Fruit fly (Drosophila melanogaster) whole organism, embryonic: Measurements from ENCODE around the gene CG11997.

ENCODE experiments used
- ATbp ChIP-seq: fragments of 200-800 bp; sonication (Bioruptor generic); optimal IDR thresholded peaks from 2 replicates; lab custom pipeline; 2017; ENCODE audit warnings: missing biosample characterization, mild to moderate bottlenecking, missing genetic modification characterization, missing genetic modification reagents
- Awh ChIP-seq: fragments of 200-800 bp; sonication (Bioruptor generic); IDR thresholded peaks from 2 replicates; pipeline ENCODE4, ENCODE4 v1.3.6; 2022; ENCODE audit warnings: missing biosample characterization, missing genetic modification characterization
- B-H1 ChIP-seq: fragments of 200-800 bp; sonication (Bioruptor generic); IDR thresholded peaks from 3 replicates; pipeline ENCODE4 v1.3.6; 2022; ENCODE audit warnings: missing biosample characterization, missing genetic modification characterization
- BEAF-32 ChIP-seq: fragments of 200-800 bp; sonication (Bioruptor generic); optimal IDR thresholded peaks from 3 replicates; lab custom pipeline; 2017; ENCODE audit warnings: missing biosample characterization, missing genetic modification characterization, mild to moderate bottlenecking, moderate library complexity, missing genetic modification reagents
- CG10209 ChIP-seq: fragments of 200-800 bp; sonication (Bioruptor generic); optimal IDR thresholded peaks from 3 replicates; lab custom pipeline; 2017; ENCODE audit warnings: missing biosample characterization, mild to moderate bottlenecking, missing genetic modification characterization, missing genetic modification reagents
- CG17359 ChIP-seq: fragments of 200-800 bp; sonication (Bioruptor generic); optimal IDR thresholded peaks from 3 replicates; lab custom pipeline; 2018; ENCODE audit warnings: missing biosample characterization, mild to moderate bottlenecking, missing genetic modification characterization, moderate library complexity
- CG17802 ChIP-seq: fragments of 200-800 bp; sonication (Bioruptor generic); optimal IDR thresholded peaks from 2 replicates; lab custom pipeline; 2018; ENCODE audit warnings: missing biosample characterization, mild to moderate bottlenecking, missing genetic modification characterization, moderate library complexity
- CG2678 ChIP-seq: fragments of 200-800 bp; sonication (Bioruptor generic); optimal IDR thresholded peaks from 3 replicates; lab custom pipeline; 2019; ENCODE audit warnings: missing biosample characterization, mild to moderate bottlenecking, missing genetic modification characterization, moderate library complexity
- CG33557 ChIP-seq: fragments of 200-800 bp; sonication (Bioruptor generic); optimal IDR thresholded peaks from 2 replicates; lab custom pipeline; 2019; ENCODE audit warnings: missing biosample characterization, mild to moderate bottlenecking, missing genetic modification characterization, moderate library complexity
- CG3838 ChIP-seq: fragments of 200-800 bp; sonication (Bioruptor generic); optimal IDR thresholded peaks from 3 replicates; lab custom pipeline; 2016; ENCODE audit warnings: missing biosample characterization, missing genetic modification characterization
- CG4328 ChIP-seq: fragments of 200-800 bp; sonication (Bioruptor generic); optimal IDR thresholded peaks from 3 replicates; lab custom pipeline; 2017; ENCODE audit warnings: missing biosample characterization, missing genetic modification reagents, missing genetic modification characterization
- CG4360 ChIP-seq: fragments of 200-800 bp; sonication (Bioruptor generic); IDR thresholded peaks from 2 replicates; pipeline ENCODE4 v1.3.6; 2022; ENCODE audit warnings: missing biosample characterization, missing genetic modification characterization
- CG9727 ChIP-seq: fragments of 200-800 bp; sonication (Bioruptor generic); optimal IDR thresholded peaks from 3 replicates; lab custom pipeline; 2017; ENCODE audit warnings: missing biosample characterization, mild to moderate bottlenecking, missing genetic modification characterization
- Chrac-16 ChIP-seq: fragments of 200-800 bp; sonication (Bioruptor generic); optimal IDR thresholded peaks from 3 replicates; lab custom pipeline; 2016; ENCODE audit warnings: missing biosample characterization, missing genetic modification characterization
- Hey ChIP-seq: fragments of 200-800 bp; sonication (Bioruptor generic); optimal IDR thresholded peaks from 3 replicates; lab custom pipeline; 2018; ENCODE audit warnings: missing biosample characterization, mild to moderate bottlenecking, missing genetic modification characterization
- Jarid2 ChIP-seq: fragments of 200-800 bp; sonication (Bioruptor generic); optimal IDR thresholded peaks from 3 replicates; lab custom pipeline; 2017; ENCODE audit warnings: mild to moderate bottlenecking, missing biosample characterization, missing genetic modification reagents, missing genetic modification characterization
- Oaz ChIP-seq: fragments of 200-800 bp; sonication (Bioruptor generic); IDR thresholded peaks from 2 replicates; pipeline ENCODE4 v1.3.6; 2022; ENCODE audit warnings: missing biosample characterization, missing genetic modification characterization
- Pdp1 ChIP-seq, 2 experiments: fragments of 200-800 bp; sonication (Bioruptor generic); optimal IDR thresholded peaks; 3 replicates each; lab custom pipeline; 2016; ENCODE audit warnings: missing biosample characterization in 2 of 2, missing genetic modification characterization in 2 of 2, mild to moderate bottlenecking in 1 of 2, moderate library complexity in 1 of 2
- Sox100B ChIP-seq: fragments of 200-800 bp; sonication (Bioruptor generic); optimal IDR thresholded peaks from 3 replicates; lab custom pipeline; 2018; ENCODE audit warnings: missing biosample characterization, mild to moderate bottlenecking, missing genetic modification characterization
- TFAM ChIP-seq: fragments of 200-800 bp; sonication (Bioruptor generic); optimal IDR thresholded peaks from 2 replicates; lab custom pipeline; 2017; ENCODE audit warnings: missing biosample characterization, missing genetic modification characterization, inconsistent platforms
- Trl ChIP-seq, 3 experiments: fragments of >200 bp in 2 of 3; fragments of 200-800 bp in 1 of 3; sonication (Bioruptor generic) in 1 of 3; optimal IDR thresholded peaks; 2 replicates in 1 of 3; 3 replicates in 2 of 3; lab custom pipeline; 2016 to 2017; ENCODE audit warnings: missing biosample characterization in 1 of 3, missing genetic modification characterization in 1 of 3
- Xbp1 ChIP-seq: fragments of 200-800 bp; sonication (Bioruptor generic); optimal IDR thresholded peaks from 3 replicates; lab custom pipeline; 2016; ENCODE audit warnings: missing biosample characterization, mild to moderate bottlenecking, missing genetic modification characterization
- al ChIP-seq: fragments of 200-800 bp; sonication (Bioruptor generic); IDR thresholded peaks from 2 replicates; pipeline ENCODE4 v1.3.6; 2022; ENCODE audit warnings: missing biosample characterization, missing genetic modification characterization
- amos ChIP-seq: fragments of 200-800 bp; sonication (Bioruptor generic); IDR thresholded peaks from 2 replicates; pipeline ENCODE4 v1.3.6; 2022; ENCODE audit warnings: missing biosample characterization, missing genetic modification characterization; ENCODE audit not compliant: partially characterized antibody
- cad ChIP-seq: fragments of >200 bp; optimal IDR thresholded peaks from 2 replicates; lab custom pipeline; 2017; ENCODE audit warnings: missing biosample characterization, missing genetic modification characterization
- cato ChIP-seq: fragments of 200-800 bp; sonication (Bioruptor generic); optimal IDR thresholded peaks from 2 replicates; lab custom pipeline; 2016; ENCODE audit warnings: missing biosample characterization, missing genetic modification characterization, borderline replicate concordance
- ci ChIP-seq: fragments of 200-800 bp; sonication (Bioruptor generic); IDR thresholded peaks from 3 replicates; pipeline ENCODE4 v1.3.6; 2022; ENCODE audit warnings: missing biosample characterization, missing genetic modification characterization
- fd64A ChIP-seq: fragments of 200-800 bp; sonication (Bioruptor generic); optimal IDR thresholded peaks from 3 replicates; lab custom pipeline; 2018; ENCODE audit warnings: missing biosample characterization, mild to moderate bottlenecking, missing genetic modification characterization
- gce ChIP-seq: fragments of 200-800 bp; sonication (Bioruptor generic); IDR thresholded peaks from 3 replicates; pipeline ENCODE4 v1.3.6; 2022; ENCODE audit warnings: missing biosample characterization, missing genetic modification characterization
- gcm ChIP-seq: fragments of 200-800 bp; sonication (Bioruptor generic); optimal IDR thresholded peaks from 2 replicates; lab custom pipeline; 2019; ENCODE audit warnings: missing biosample characterization, mild to moderate bottlenecking, missing genetic modification characterization, moderate library complexity
- her ChIP-seq: fragments of 200-800 bp; sonication (Bioruptor generic); optimal IDR thresholded peaks from 2 replicates; lab custom pipeline; 2016; ENCODE audit warnings: missing biosample characterization, missing genetic modification characterization
- org-1 ChIP-seq: fragments of 200-800 bp; sonication (Bioruptor generic); optimal IDR thresholded peaks from 2 replicates; lab custom pipeline; 2017; ENCODE audit warnings: missing biosample characterization, missing genetic modification characterization
- pan ChIP-seq, 4 experiments: fragments of >200 bp in 3 of 4; fragments of 200-800 bp in 1 of 4; sonication (Bioruptor generic) in 1 of 4; optimal IDR thresholded peaks in 3 of 4; IDR thresholded peaks in 1 of 4; 2 replicates each; pipeline versions ENCODE4 v1.3.6 to Lab custom; 2017 to 2022; ENCODE audit warnings: missing biosample characterization in 2 of 4, missing genetic modification characterization in 2 of 4, mixed read lengths in 1 of 4
- run ChIP-seq: fragments of 200-800 bp; sonication (Bioruptor generic); optimal IDR thresholded peaks from 3 replicates; lab custom pipeline; 2018; ENCODE audit warnings: missing biosample characterization, mild to moderate bottlenecking, missing genetic modification characterization
- scrt ChIP-seq: fragments of 200-800 bp; sonication (Bioruptor generic); optimal IDR thresholded peaks from 2 replicates; lab custom pipeline; 2018; ENCODE audit warnings: missing biosample characterization, mild to moderate bottlenecking, missing genetic modification characterization, moderate library complexity
- seq ChIP-seq: fragments of 200-800 bp; sonication (Bioruptor generic); IDR thresholded peaks from 2 replicates; pipeline ENCODE4 v1.3.6; 2022; ENCODE audit warnings: missing biosample characterization, missing genetic modification characterization
- tx ChIP-seq: fragments of 200-800 bp; sonication (Bioruptor generic); optimal IDR thresholded peaks from 2 replicates; lab custom pipeline; 2016; ENCODE audit warnings: missing biosample characterization, missing genetic modification characterization
- unc-4 ChIP-seq: fragments of 200-800 bp; sonication (Bioruptor generic); IDR thresholded peaks from 2 replicates; pipeline ENCODE4 v1.3.6; 2022; ENCODE audit warnings: missing biosample characterization, missing genetic modification characterization; ENCODE audit not compliant: partially characterized antibody
- vnd ChIP-seq: fragments of 200-800 bp; sonication (Bioruptor generic); IDR thresholded peaks from 3 replicates; pipeline ENCODE4 v1.3.6; 2022; ENCODE audit warnings: missing biosample characterization, missing genetic modification characterization; ENCODE audit not compliant: partially characterized antibody
- wdn ChIP-seq: fragments of 200-800 bp; sonication (Bioruptor generic); IDR thresholded peaks from 2 replicates; pipeline ENCODE4 v1.3.6; 2022; ENCODE audit warnings: missing biosample characterization, missing genetic modification characterization
- zfh1 ChIP-seq: fragments of 200-800 bp; sonication (Bioruptor generic); IDR thresholded peaks from 3 replicates; pipeline ENCODE4 v1.3.6; 2022; ENCODE audit warnings: missing biosample characterization, missing genetic modification characterization
- zfh2 ChIP-seq: fragments of 200-800 bp; sonication (Bioruptor generic); optimal IDR thresholded peaks from 2 replicates; lab custom pipeline; 2016; ENCODE audit warnings: missing biosample characterization, missing genetic modification characterization

CG11997 gene

dm6 chr3R:9144003-9144721 is 33.2 kb upstream of the CG11997 start (continued):
- TF ChIP-seq vnd (GFP tag; lab: Robert Waterston, UW) (no peak), al (GFP tag; lab: Robert Waterston, UW) (no peak), gcm (GFP tag; lab: Kevin White, UChicago) (no peak), ATbp (no peak), scrt (GFP tag; lab: Kevin White, UChicago) (no peak), CG17359 (peak; percentile 83), ci (no peak; the same call in 2 of the 3 replicates), zfh1 (peak; percentile 21; the same call in 1 of the 3 replicates), tx (no peak), Hey (tag; lab: Kevin White, UChicago) (peak; percentile 16), wdn (no peak), her (GFP tag; lab: Kevin White, UChicago) (no peak), TFAM (GFP tag; lab: Kevin White, UChicago) (no peak), amos (GFP tag; lab: Robert Waterston, UW) (no peak), cad (GFP tag; lab: Kevin White, UChicago) (no peak), Trl (optimal IDR thresholded peaks at IDR 0.05; lab: Kevin White, UChicago) (no peak), Trl (GFP tag; optimal IDR thresholded peaks at IDR 0.05; lab: Kevin White, UChicago) (no peak), fd64A (no peak), seq (no peak), CG33557 (GFP tag; lab: Kevin White, UChicago) (no peak), Jarid2 (GFP tag; lab: Kevin White, UChicago) (no peak), org-1 (GFP tag; lab: Kevin White, UChicago) (no peak), Oaz (GFP tag; lab: Robert Waterston, UW) (no peak), CG2678 (tag; lab: Kevin White, UChicago) (no peak), cato (GFP tag; lab: Kevin White, UChicago) (no peak), Xbp1 (no peak), Awh (GFP tag; lab: Robert Waterston, UW) (no peak), CG17802 (tag; lab: Kevin White, UChicago) (no peak), pan (optimal IDR thresholded peaks at IDR 0.05; lab: Kevin White, UChicago) (no peak), pan (GFP tag; optimal IDR thresholded peaks at IDR 0.05 in 1 of 2, IDR thresholded peaks at IDR 0.05 in 1 of 2) (no peak), CG9727 (GFP tag; lab: Kevin White, UChicago) (no peak), CG4328 (GFP tag; lab: Kevin White, UChicago) (no peak), CG4360 (peak; percentile 94), gce (GFP tag; lab: Robert Waterston, UW) (no peak), Sox100B (GFP tag; lab: Kevin White, UChicago) (no peak), CG10209 (GFP tag; lab: Kevin White, UChicago) (no peak), unc-4 (GFP tag; lab: Robert Waterston, UW) (no peak), run (tag; lab: Kevin White, UChicago) (peak; percentile 67), CG3838 (GFP tag; lab: Kevin White, UChicago) (no peak), Chrac-16 (GFP tag; lab: Kevin White, UChicago) (no peak), B-H1 (GFP tag; lab: Robert Waterston, UW) (no peak), BEAF-32 (GFP tag; lab: Kevin White, UChicago) (no peak), zfh2 (GFP tag; lab: Kevin White, UChicago) (no peak), Pdp1 (GFP tag; optimal IDR thresholded peaks at IDR 0.05; lab: Kevin White, UChicago) (peak in 1 of 2 experiments; percentile 63)
